Worm (Caenorhabditis elegans) whole organism, L2 larva: ENCODE measurements around the gene sid-3.

ENCODE experiments used
- F13H6.1 ChIP-seq: sonication (generic microtip); optimal IDR thresholded peaks from 2 replicates; lab custom pipeline; 2016; ENCODE audit warnings: missing genetic modification characterization, missing compliant biosample characterization
- Y55F3AM.14 ChIP-seq: fragments of 200-800 bp; sonication (Bioruptor generic); optimal IDR thresholded peaks from 2 replicates; lab custom pipeline; 2018; ENCODE audit warnings: mild to moderate bottlenecking, missing genetic modification characterization, missing compliant biosample characterization
- alr-1 ChIP-seq: fragments of 150-350 bp; optimal IDR thresholded peaks from 2 replicates; lab custom pipeline; 2014; ENCODE audit warnings: missing biosample characterization, missing genetic modification characterization
- aly-2 ChIP-seq: fragments of 150-350 bp; optimal IDR thresholded peaks from 2 replicates; lab custom pipeline; 2014; ENCODE audit warnings: missing biosample characterization, missing genetic modification characterization
- ama-1 ChIP-seq: fragments of 150-350 bp; optimal IDR thresholded peaks from 2 replicates; lab custom pipeline; 2018; ENCODE audit warnings: inconsistent platforms
- blmp-1 ChIP-seq: sonication (generic microtip); optimal IDR thresholded peaks from 2 replicates; lab custom pipeline; 2017; ENCODE audit warnings: missing genetic modification characterization, mild to moderate bottlenecking, missing compliant biosample characterization, antibody characterized with exemption, moderate library complexity; ENCODE audit not compliant: insufficient read depth
- ceh-16 ChIP-seq: fragments of 150-350 bp; optimal IDR thresholded peaks from 2 replicates; lab custom pipeline; 2014; ENCODE audit warnings: missing biosample characterization, missing genetic modification characterization
- fos-1 ChIP-seq: fragments of 150-350 bp; optimal IDR thresholded peaks from 2 replicates; lab custom pipeline; 2014; ENCODE audit warnings: missing biosample characterization, missing genetic modification characterization
- gmeb-1 ChIP-seq: fragments of 150-350 bp; optimal IDR thresholded peaks from 2 replicates; lab custom pipeline; 2014; ENCODE audit warnings: missing biosample characterization, missing genetic modification characterization
- lin-11 ChIP-seq: fragments of 150-350 bp; sonication (generic microtip); optimal IDR thresholded peaks from 2 replicates; lab custom pipeline; 2014; ENCODE audit warnings: missing biosample characterization, missing genetic modification characterization, inconsistent platforms, mixed read lengths
- lin-13 ChIP-seq: fragments of 150-350 bp; optimal IDR thresholded peaks from 2 replicates; lab custom pipeline; 2014; ENCODE audit warnings: missing biosample characterization, missing genetic modification reagents, missing genetic modification characterization
- lin-39 ChIP-seq: fragments of 150-350 bp; optimal IDR thresholded peaks from 2 replicates; lab custom pipeline; 2014; ENCODE audit warnings: missing biosample characterization, missing genetic modification reagents, missing genetic modification characterization
- lsy-2 ChIP-seq, 2 experiments: fragments of 150-350 bp in 1 of 2; sonication (generic microtip) in 1 of 2; optimal IDR thresholded peaks; 2 replicates each; lab custom pipeline; 2014 to 2017; ENCODE audit warnings: missing biosample characterization in 2 of 2, missing genetic modification characterization in 2 of 2
- mab-5 ChIP-seq: fragments of 150-350 bp; optimal IDR thresholded peaks from 2 replicates; lab custom pipeline; 2014; ENCODE audit warnings: missing biosample characterization, missing genetic modification characterization
- mbf-1 ChIP-seq: sonication (generic microtip); optimal IDR thresholded peaks from 2 replicates; lab custom pipeline; 2017; ENCODE audit warnings: missing biosample characterization, missing genetic modification characterization
- mdl-1 ChIP-seq, 2 experiments: fragments of 150-350 bp in 1 of 2; sonication (generic microtip) in 1 of 2; optimal IDR thresholded peaks; 2 replicates each; lab custom pipeline; 2017; ENCODE audit warnings: missing biosample characterization in 2 of 2, missing genetic modification characterization in 2 of 2
- nhr-11 ChIP-seq: fragments of 150-350 bp; optimal IDR thresholded peaks from 2 replicates; lab custom pipeline; 2014; ENCODE audit warnings: missing biosample characterization, missing genetic modification characterization
- nhr-12 ChIP-seq: fragments of 150-350 bp; optimal IDR thresholded peaks from 2 replicates; lab custom pipeline; 2014; ENCODE audit warnings: missing biosample characterization, missing genetic modification characterization
- nhr-129 ChIP-seq: fragments of 150-350 bp; optimal IDR thresholded peaks from 2 replicates; lab custom pipeline; 2014; ENCODE audit warnings: missing biosample characterization, missing genetic modification characterization
- nhr-23 ChIP-seq: fragments of 150-350 bp; optimal IDR thresholded peaks from 2 replicates; lab custom pipeline; 2014; ENCODE audit warnings: missing biosample characterization, missing genetic modification reagents, missing genetic modification characterization
- nhr-237 ChIP-seq: fragments of 150-350 bp; optimal IDR thresholded peaks from 2 replicates; lab custom pipeline; 2014; ENCODE audit warnings: missing biosample characterization, missing genetic modification characterization
- nhr-25 ChIP-seq: fragments of 150-350 bp; sonication (generic microtip); optimal IDR thresholded peaks from 3 replicates; lab custom pipeline; 2014; ENCODE audit warnings: missing biosample characterization, missing genetic modification characterization
- nhr-77 ChIP-seq: fragments of 150-350 bp; optimal IDR thresholded peaks from 2 replicates; lab custom pipeline; 2014; ENCODE audit warnings: missing biosample characterization, missing genetic modification characterization
- peb-1 ChIP-seq: fragments of 150-350 bp; optimal IDR thresholded peaks from 2 replicates; lab custom pipeline; 2014; ENCODE audit warnings: missing biosample characterization, missing genetic modification characterization
- sem-4 ChIP-seq: fragments of 150-350 bp; optimal IDR thresholded peaks from 2 replicates; lab custom pipeline; 2014; ENCODE audit warnings: missing biosample characterization, missing genetic modification reagents, missing genetic modification characterization
- skn-1 ChIP-seq: sonication (generic microtip); optimal IDR thresholded peaks from 2 replicates; lab custom pipeline; 2017; ENCODE audit warnings: missing biosample characterization, missing genetic modification characterization
- sma-3 ChIP-seq: sonication (generic microtip); optimal IDR thresholded peaks from 2 replicates; lab custom pipeline; 2016; ENCODE audit warnings: missing genetic modification reagents, missing genetic modification characterization, missing compliant biosample characterization
- unc-39 ChIP-seq: fragments of 150-350 bp; optimal IDR thresholded peaks from 2 replicates; lab custom pipeline; 2014; ENCODE audit warnings: missing biosample characterization, missing genetic modification characterization
- unc-55 ChIP-seq: fragments of 150-350 bp; sonication (generic microtip); optimal IDR thresholded peaks from 3 replicates; lab custom pipeline; 2014; ENCODE audit warnings: missing biosample characterization, missing genetic modification reagents, missing genetic modification characterization
- zag-1 ChIP-seq: fragments of 150-350 bp; optimal IDR thresholded peaks from 2 replicates; lab custom pipeline; 2014; ENCODE audit warnings: missing biosample characterization, missing genetic modification characterization
- ztf-1 ChIP-seq: fragments of 200-800 bp; sonication (Bioruptor generic); conservative IDR thresholded peaks from 2 replicates; pipeline ENCODE4 v1.3.6; 2022; ENCODE audit warnings: missing genetic modification characterization, missing compliant biosample characterization
- ztf-4 ChIP-seq: fragments of 150-350 bp; optimal IDR thresholded peaks from 2 replicates; lab custom pipeline; 2014; ENCODE audit warnings: missing biosample characterization, missing genetic modification characterization

Gene sid-3

DNA sequence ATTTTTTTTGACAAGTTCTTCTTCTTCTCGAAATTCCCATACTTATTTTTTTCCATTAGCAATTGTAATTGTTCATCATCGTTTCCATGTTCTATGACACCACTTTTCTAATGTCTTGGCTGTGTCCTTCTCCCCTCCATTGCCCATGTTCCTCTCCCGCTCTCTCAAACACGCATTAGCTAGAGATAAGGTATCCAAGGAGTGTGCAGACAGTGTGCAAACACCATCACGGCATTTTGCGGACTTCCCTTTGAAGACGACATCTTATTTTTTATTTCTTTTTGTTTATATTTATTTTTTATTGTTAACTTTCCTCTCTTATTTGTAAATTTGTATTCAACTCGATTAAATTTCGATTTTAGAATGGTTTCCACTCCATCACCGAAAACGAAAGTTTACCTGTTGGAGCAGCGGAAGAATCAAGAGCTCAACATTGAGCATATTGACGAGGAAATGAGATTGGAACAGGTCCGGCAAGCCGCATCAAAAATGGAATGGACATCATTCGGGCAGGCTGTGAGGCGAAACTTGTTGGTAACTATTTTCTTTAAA, 34.9 kb upstream of the sid-3 start, which contains the start of gene mdt-1.2 (continued):
- TF ChIP-seq ama-1 (lab: Kevin White, UChicago) = no peak

DNA sequence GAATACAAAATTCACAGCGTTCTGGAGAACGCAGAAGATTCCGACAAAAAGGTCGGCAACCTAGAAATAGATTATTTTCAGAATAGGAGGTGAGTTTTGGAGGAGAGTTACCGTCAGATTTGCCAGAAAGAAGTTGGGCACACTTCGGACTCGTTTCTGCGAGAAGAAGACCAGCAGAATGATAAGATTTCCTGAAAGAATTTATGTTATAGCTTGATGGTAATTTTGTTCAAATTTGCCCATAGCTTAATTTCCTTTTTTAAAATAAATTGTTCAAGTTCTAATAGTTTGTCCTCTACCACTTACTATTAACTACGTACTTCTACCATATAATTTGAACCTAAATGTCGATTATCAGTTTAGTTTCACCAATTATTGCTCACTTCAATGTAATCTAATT, 29.1 kb upstream of the sid-3 start:
- no peak for TF ChIP-seq nhr-12 (tag; lab: Kevin White, UChicago)
- TF ChIP-seq gmeb-1 (tag; lab: Kevin White, UChicago) = no peak
- TF ChIP-seq mdl-1 (tag; optimal IDR thresholded peaks at IDR 0.05; lab: Kevin White, UChicago) = no peak
- TF ChIP-seq ama-1 (lab: Kevin White, UChicago) = no peak
- TF ChIP-seq aly-2 = no peak
- no peak for TF ChIP-seq blmp-1 (tag; lab: Kevin White, UChicago)
- TF ChIP-seq fos-1 = no peak
- no peak for TF ChIP-seq Y55F3AM.14 (GFP tag; lab: Kevin White, UChicago)
- TF ChIP-seq nhr-11 (tag; lab: Kevin White, UChicago) = no peak
- no peak for TF ChIP-seq ceh-16
- TF ChIP-seq sma-3 (GFP tag; lab: Kevin White, UChicago) = no peak
- no peak for TF ChIP-seq unc-55 (GFP tag; lab: Kevin White, UChicago)
- TF ChIP-seq lin-11 (tag; lab: Kevin White, UChicago) = no peak
- TF ChIP-seq alr-1 (tag; lab: Kevin White, UChicago) = no peak
- TF ChIP-seq ztf-1 (GFP tag; lab: Robert Waterston, UW) = no peak
- TF ChIP-seq skn-1 (tag; lab: Kevin White, UChicago) = no peak

ce11 chrX:17157868-17158267, 28.3 kb upstream of the sid-3 start, which contains the start of gene npr-21:
TSS of gene npr-21 (minus strand) at chrX:17157968.
- TF ChIP-seq mbf-1 (tag; lab: Kevin White, UChicago) (no peak), F13H6.1 (tag; lab: Kevin White, UChicago) (no peak), gmeb-1 (tag; lab: Kevin White, UChicago) (no peak), lin-13 (GFP tag; lab: Kevin White, UChicago) (no peak), nhr-237 (tag; lab: Kevin White, UChicago) (no peak), nhr-25 (tag; lab: Kevin White, UChicago) (no peak), mdl-1 (tag; optimal IDR thresholded peaks at IDR 0.05; lab: Kevin White, UChicago) (no peak), sem-4 (tag; lab: Kevin White, UChicago) (no peak), mab-5 (tag; lab: Kevin White, UChicago) (no peak), nhr-23 (no peak), ceh-16 (no peak), alr-1 (tag; lab: Kevin White, UChicago) (no peak), peb-1 (tag; lab: Kevin White, UChicago) (no peak), lin-39 (tag; lab: Kevin White, UChicago) (no peak), zag-1 (tag; lab: Kevin White, UChicago) (no peak), ama-1 (lab: Kevin White, UChicago) (no peak), lin-11 (tag; lab: Kevin White, UChicago) (no peak)
- TF ChIP-seq, all 48 proteins: peak for 0

ce11 chrX:17168086-17168485, 18.1 kb upstream of the sid-3 start:
- TF ChIP-seq skn-1 (tag; lab: Kevin White, UChicago) = no peak
- TF ChIP-seq nhr-129 = no peak
- no peak for TF ChIP-seq mdl-1 (tag; optimal IDR thresholded peaks at IDR 0.05; lab: Kevin White, UChicago)
- TF ChIP-seq nhr-25 (tag; lab: Kevin White, UChicago) = no peak
- TF ChIP-seq, all 48 proteins: peak for 0

- TF ChIP-seq unc-55 (GFP tag; lab: Kevin White, UChicago) (no peak), nhr-12 (tag; lab: Kevin White, UChicago) (no peak)
- TF ChIP-seq, all 48 proteins: peak for 0
Observed at ce11 chrX:17170401-17170800, 15.8 kb upstream of the sid-3 start.

DNA sequence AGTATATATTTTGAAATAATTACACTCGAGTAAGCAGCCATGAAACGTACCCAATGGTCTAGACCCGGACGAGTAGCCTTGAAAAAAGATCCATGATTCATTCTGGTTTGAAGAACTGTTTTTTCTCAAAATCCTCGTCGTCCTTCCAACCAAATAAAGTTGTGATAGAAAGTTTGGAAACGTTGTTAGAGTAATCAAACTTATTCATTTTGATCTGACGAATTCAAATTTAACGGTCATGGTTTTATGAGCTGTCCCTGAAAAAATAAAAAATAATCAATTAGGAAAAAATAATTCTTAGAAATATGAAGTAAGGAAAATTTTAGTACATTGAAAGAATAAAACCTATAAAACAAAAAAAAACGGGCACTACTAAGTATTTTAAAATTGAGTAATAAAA, 9.5 kb upstream of the sid-3 start, which contains the start of gene B0302.4:
Gene B0302.4 (minus strand): TSS at position 101 of the 400 bp plus-strand sequence.
- no peak for TF ChIP-seq lsy-2 (tag; optimal IDR thresholded peaks at IDR 0.05; lab: Kevin White, UChicago)
- TF ChIP-seq nhr-77 = no peak
- no peak for TF ChIP-seq blmp-1 (tag; lab: Kevin White, UChicago)
- no peak for TF ChIP-seq nhr-11 (tag; lab: Kevin White, UChicago)
- TF ChIP-seq mbf-1 (tag; lab: Kevin White, UChicago) = no peak
- no peak for TF ChIP-seq sem-4 (tag; lab: Kevin White, UChicago)
- no peak for TF ChIP-seq ztf-4 (tag; lab: Kevin White, UChicago)
- no peak for TF ChIP-seq sma-3 (GFP tag; lab: Kevin White, UChicago)
- no peak for TF ChIP-seq unc-39
